Worm (Caenorhabditis elegans) whole organism, L1 larva: ENCODE results near the gene Y54G2A.41.

Experiments used
- C04F5.9 ChIP-seq: sonication (generic microtip); optimal IDR thresholded peaks from 2 replicates; lab custom pipeline; 2016; ENCODE audit warnings: missing genetic modification characterization, missing compliant biosample characterization
- C16A3.4 ChIP-seq: fragments of 150-350 bp; optimal IDR thresholded peaks from 2 replicates; lab custom pipeline; 2014; ENCODE audit warnings: missing biosample characterization, missing genetic modification characterization
- F16B12.6 ChIP-seq: fragments of 150-350 bp; optimal IDR thresholded peaks from 2 replicates; lab custom pipeline; 2014; ENCODE audit warnings: missing biosample characterization, missing genetic modification characterization
- ceh-63 ChIP-seq: fragments of 200-800 bp; sonication (Bioruptor generic); optimal IDR thresholded peaks from 2 replicates; lab custom pipeline; 2018; ENCODE audit warnings: mild to moderate bottlenecking, missing genetic modification characterization, missing compliant biosample characterization
- ceh-8 ChIP-seq: fragments of 200-800 bp; sonication (Bioruptor generic); optimal IDR thresholded peaks from 2 replicates; lab custom pipeline; 2018; ENCODE audit warnings: mild to moderate bottlenecking, missing genetic modification characterization, moderate library complexity, missing compliant biosample characterization
- ceh-82 ChIP-seq, 3 experiments: fragments of 150-350 bp in 1 of 3; sonication (generic microtip) in 2 of 3; optimal IDR thresholded peaks; 2 replicates each; lab custom pipeline; 2014 to 2017; ENCODE audit warnings: missing biosample characterization in 3 of 3, missing genetic modification characterization in 3 of 3
- ces-1 ChIP-seq: fragments of 150-350 bp; optimal IDR thresholded peaks from 2 replicates; lab custom pipeline; 2014; ENCODE audit warnings: missing biosample characterization, missing genetic modification reagents, missing genetic modification characterization
- dpl-1 ChIP-seq, 3 experiments: fragments of 150-350 bp in 2 of 3; sonication (generic microtip) in 1 of 3; optimal IDR thresholded peaks; 2 replicates each; lab custom pipeline; 2014 to 2017; ENCODE audit warnings: missing biosample characterization in 3 of 3, missing genetic modification characterization in 3 of 3, missing genetic modification reagents in 3 of 3
- efl-1 ChIP-seq, 4 experiments: fragments of 150-350 bp; optimal IDR thresholded peaks in 3 of 4; peaks in 1 of 4; 1 replicate in 1 of 4; 2 replicates in 3 of 4; lab custom pipeline; 2014; ENCODE audit warnings: missing biosample characterization in 2 of 4, missing genetic modification characterization in 2 of 4, missing genetic modification reagents in 2 of 4
- efl-3 ChIP-seq: fragments of 200-800 bp; sonication (Bioruptor generic); optimal IDR thresholded peaks from 2 replicates; lab custom pipeline; 2018; ENCODE audit warnings: mild to moderate bottlenecking, missing genetic modification characterization, missing compliant biosample characterization
- egl-27 ChIP-seq, 2 experiments: fragments of 150-350 bp in 1 of 2; sonication (generic microtip); optimal IDR thresholded peaks; 3 replicates each; lab custom pipeline; 2017 to 2018; ENCODE audit warnings: missing biosample characterization in 2 of 2, missing genetic modification characterization in 2 of 2, missing genetic modification reagents in 2 of 2
- elt-2 ChIP-seq: sonication (generic microtip); optimal IDR thresholded peaks from 2 replicates; lab custom pipeline; 2016; ENCODE audit warnings: missing genetic modification characterization, mild to moderate bottlenecking, inconsistent platforms, missing compliant biosample characterization, missing genetic modification reagents
- elt-3 ChIP-seq, 6 experiments: fragments of 150-350 bp in 1 of 6; sonication (generic microtip); optimal IDR thresholded peaks; 2 replicates each; lab custom pipeline; 2017 to 2018; ENCODE audit warnings: missing biosample characterization in 6 of 6, missing genetic modification characterization in 6 of 6, inconsistent platforms in 1 of 6
- fkh-4 ChIP-seq: sonication (generic microtip); optimal IDR thresholded peaks from 2 replicates; lab custom pipeline; 2016; ENCODE audit warnings: missing compliant biosample characterization, missing genetic modification characterization, borderline replicate concordance
- fkh-8 ChIP-seq: sonication (generic microtip); optimal IDR thresholded peaks from 2 replicates; lab custom pipeline; 2016; ENCODE audit warnings: mild to moderate bottlenecking, missing genetic modification characterization, missing compliant biosample characterization
- fos-1 ChIP-seq: fragments of 150-350 bp; optimal IDR thresholded peaks from 2 replicates; lab custom pipeline; 2014; ENCODE audit warnings: missing biosample characterization, missing genetic modification characterization
- hpl-2 ChIP-seq: fragments of 150-350 bp; optimal IDR thresholded peaks from 2 replicates; lab custom pipeline; 2014; ENCODE audit warnings: missing biosample characterization, missing genetic modification reagents, missing genetic modification characterization
- irx-1 ChIP-seq: sonication (generic microtip); optimal IDR thresholded peaks from 2 replicates; lab custom pipeline; 2016; ENCODE audit warnings: missing genetic modification characterization, missing compliant biosample characterization
- isw-1 ChIP-seq: fragments of 200-800 bp; sonication (Bioruptor generic); IDR thresholded peaks from 2 replicates; pipeline ENCODE4 v1.3.6; 2022; ENCODE audit warnings: missing genetic modification characterization, missing compliant biosample characterization
- jun-1 ChIP-seq: fragments of 150-350 bp; optimal IDR thresholded peaks from 2 replicates; lab custom pipeline; 2014; ENCODE audit warnings: missing biosample characterization, missing genetic modification reagents, missing genetic modification characterization
- lin-14 ChIP-seq: fragments of 200-800 bp; sonication (Bioruptor generic); optimal IDR thresholded peaks from 2 replicates; lab custom pipeline; 2018; ENCODE audit warnings: mild to moderate bottlenecking, missing genetic modification characterization, moderate library complexity, missing compliant biosample characterization
- lin-15B ChIP-seq: fragments of 150-350 bp; sonication (generic microtip); optimal IDR thresholded peaks from 3 replicates; lab custom pipeline; 2014; ENCODE audit warnings: missing biosample characterization, missing genetic modification characterization
- lin-39 ChIP-seq: fragments of 150-350 bp; optimal IDR thresholded peaks from 2 replicates; lab custom pipeline; 2014; ENCODE audit warnings: missing biosample characterization, missing genetic modification reagents, missing genetic modification characterization
- lir-3 ChIP-seq: sonication (generic microtip); optimal IDR thresholded peaks from 2 replicates; lab custom pipeline; 2016; ENCODE audit warnings: mild to moderate bottlenecking, missing genetic modification characterization, moderate library complexity, missing compliant biosample characterization; ENCODE audit not compliant: poor library complexity
- mab-9 ChIP-seq: fragments of 200-800 bp; sonication (Bioruptor generic); IDR thresholded peaks from 2 replicates; pipeline ENCODE4 v1.3.6; 2022; ENCODE audit warnings: missing genetic modification reagents, missing genetic modification characterization, missing compliant biosample characterization
- mdl-1 ChIP-seq, 2 experiments: fragments of 150-350 bp; optimal IDR thresholded peaks; 2 replicates each; lab custom pipeline; 2014 to 2017; ENCODE audit warnings: missing biosample characterization in 2 of 2, missing genetic modification characterization in 2 of 2, inconsistent platforms in 1 of 2
- nhr-19 ChIP-seq: fragments of 200-800 bp; sonication (Bioruptor generic); conservative IDR thresholded peaks from 2 replicates; pipeline ENCODE4 v1.3.6; 2022; ENCODE audit warnings: missing genetic modification characterization, missing compliant biosample characterization
- nhr-20 ChIP-seq: sonication (generic microtip); optimal IDR thresholded peaks from 2 replicates; lab custom pipeline; 2016; ENCODE audit warnings: mild to moderate bottlenecking, missing genetic modification characterization, missing compliant biosample characterization
- nhr-237 ChIP-seq: fragments of 150-350 bp; optimal IDR thresholded peaks from 2 replicates; lab custom pipeline; 2014; ENCODE audit warnings: missing biosample characterization, missing genetic modification characterization
- nhr-47 ChIP-seq: sonication (generic microtip); optimal IDR thresholded peaks from 2 replicates; lab custom pipeline; 2016; ENCODE audit warnings: mild to moderate bottlenecking, missing genetic modification characterization, moderate library complexity, missing compliant biosample characterization
- nhr-71 ChIP-seq: sonication (generic microtip); optimal IDR thresholded peaks from 2 replicates; lab custom pipeline; 2016; ENCODE audit warnings: mild to moderate bottlenecking, missing genetic modification characterization, moderate library complexity, missing compliant biosample characterization
- nhr-76 ChIP-seq: sonication (generic microtip); optimal IDR thresholded peaks from 2 replicates; lab custom pipeline; 2017; ENCODE audit warnings: missing biosample characterization, missing genetic modification characterization
- nhr-77 ChIP-seq: fragments of 150-350 bp; optimal IDR thresholded peaks from 2 replicates; lab custom pipeline; 2014; ENCODE audit warnings: missing biosample characterization, missing genetic modification characterization
- pag-3 ChIP-seq: sonication (generic microtip); optimal IDR thresholded peaks from 2 replicates; lab custom pipeline; 2017; ENCODE audit warnings: missing genetic modification characterization, mild to moderate bottlenecking, missing compliant biosample characterization, antibody characterized with exemption, borderline replicate concordance; ENCODE audit not compliant: insufficient read depth
- pax-3 ChIP-seq: fragments of 200-800 bp; sonication (Bioruptor generic); optimal IDR thresholded peaks from 2 replicates; lab custom pipeline; 2018; ENCODE audit warnings: mild to moderate bottlenecking, missing genetic modification characterization, moderate library complexity, missing compliant biosample characterization
- pqm-1 ChIP-seq: sonication (generic microtip); optimal IDR thresholded peaks from 3 replicates; lab custom pipeline; 2017; ENCODE audit warnings: missing biosample characterization, missing genetic modification characterization
- rnt-1 ChIP-seq: sonication (generic microtip); optimal IDR thresholded peaks from 2 replicates; lab custom pipeline; 2016; ENCODE audit warnings: mild to moderate bottlenecking, missing genetic modification characterization, moderate library complexity, missing compliant biosample characterization
- skn-1 ChIP-seq: fragments of 150-350 bp; optimal IDR thresholded peaks from 2 replicates; lab custom pipeline; 2014; ENCODE audit warnings: missing biosample characterization, missing genetic modification characterization
- snpc-4 ChIP-seq: fragments of 150-350 bp; optimal IDR thresholded peaks from 2 replicates; lab custom pipeline; 2014; ENCODE audit warnings: missing biosample characterization, missing genetic modification characterization
- sptf-1 ChIP-seq: fragments of 150-350 bp; optimal IDR thresholded peaks from 2 replicates; lab custom pipeline; 2014; ENCODE audit warnings: missing biosample characterization, missing genetic modification characterization
- sup-37 ChIP-seq: fragments of 200-800 bp; sonication (Bioruptor generic); optimal IDR thresholded peaks from 2 replicates; lab custom pipeline; 2018; ENCODE audit warnings: mild to moderate bottlenecking, missing genetic modification characterization, missing compliant biosample characterization
- swsn-7 ChIP-seq: sonication (generic microtip); optimal IDR thresholded peaks from 2 replicates; lab custom pipeline; 2016; ENCODE audit warnings: missing genetic modification characterization, missing compliant biosample characterization
- tbx-2 ChIP-seq: sonication (generic microtip); optimal IDR thresholded peaks from 2 replicates; lab custom pipeline; 2016; ENCODE audit warnings: missing genetic modification characterization, missing compliant biosample characterization
- unc-130 ChIP-seq: fragments of 150-350 bp; optimal IDR thresholded peaks from 2 replicates; lab custom pipeline; 2017; ENCODE audit warnings: missing biosample characterization, missing genetic modification characterization, inconsistent platforms
- unc-30 ChIP-seq: sonication (generic microtip); optimal IDR thresholded peaks from 2 replicates; lab custom pipeline; 2017; ENCODE audit warnings: missing biosample characterization, missing genetic modification characterization
- unc-62 ChIP-seq: fragments of 150-350 bp; optimal IDR thresholded peaks from 2 replicates; lab custom pipeline; 2014; ENCODE audit warnings: missing biosample characterization, missing genetic modification reagents, missing genetic modification characterization
- unc-98 ChIP-seq: fragments of 200-800 bp; sonication (Bioruptor generic); IDR thresholded peaks from 2 replicates; pipeline ENCODE4 v1.3.6; 2022; ENCODE audit warnings: missing genetic modification characterization, missing compliant biosample characterization
- vab-15 ChIP-seq: sonication (generic microtip); optimal IDR thresholded peaks from 2 replicates; lab custom pipeline; 2017; ENCODE audit warnings: missing genotype, mild to moderate bottlenecking, missing genetic modification characterization, missing compliant biosample characterization
- xbp-1 ChIP-seq: sonication (generic microtip); optimal IDR thresholded peaks from 2 replicates; lab custom pipeline; 2016; ENCODE audit warnings: missing genetic modification characterization, missing compliant biosample characterization
- ztf-4 ChIP-seq: fragments of 150-350 bp; optimal IDR thresholded peaks from 2 replicates; lab custom pipeline; 2014; ENCODE audit warnings: missing biosample characterization, missing genetic modification characterization

The Y54G2A.41 gene

ce11 chrIV:2773382-2773979 is 21.8 kb downstream of the Y54G2A.41 start (continued):
- no peak for TF ChIP-seq pqm-1
- TF ChIP-seq ceh-82 (tag; optimal IDR thresholded peaks at IDR 0.05; lab: Kevin White, UChicago), result no peak
- peak in 2 of 6 experiments; percentile 23 to 64 for TF ChIP-seq elt-3 (tag; optimal IDR thresholded peaks at IDR 0.05; lab: Kevin White, UChicago)
- TF ChIP-seq skn-1 (tag; lab: Kevin White, UChicago), result no peak
- TF ChIP-seq unc-130 (tag; lab: Kevin White, UChicago), result no peak
- TF ChIP-seq mdl-1 (tag; optimal IDR thresholded peaks at IDR 0.05; lab: Kevin White, UChicago), result peak in 1 of 2 experiments; percentile 25
- no peak for TF ChIP-seq nhr-77 (tag; lab: Kevin White, UChicago)
- no peak for TF ChIP-seq elt-2
- TF ChIP-seq fos-1 (tag; lab: Kevin White, UChicago), result no peak
- no peak for TF ChIP-seq mab-9 (GFP tag; lab: Robert Waterston, UW)
- TF ChIP-seq lin-39, result no peak
- peak; percentile 57 for TF ChIP-seq nhr-20 (tag; lab: Kevin White, UChicago)
- TF ChIP-seq sptf-1, result no peak
- TF ChIP-seq unc-62 (GFP tag; lab: Kevin White, UChicago), result no peak
- TF ChIP-seq unc-98 (GFP tag; lab: Robert Waterston, UW), result no peak
- no peak for TF ChIP-seq irx-1
- TF ChIP-seq fkh-4, result no peak
- TF ChIP-seq nhr-76 (tag; lab: Kevin White, UChicago), result no peak
- TF ChIP-seq lin-14, result peak; percentile 72
- peak; percentile 14 for TF ChIP-seq pag-3
- peak; percentile 30 for TF ChIP-seq tbx-2 (tag; lab: Kevin White, UChicago)
- no peak for TF ChIP-seq xbp-1 (tag; lab: Kevin White, UChicago)
- TF ChIP-seq ceh-63 (GFP tag; lab: Kevin White, UChicago), result no peak

ce11 chrIV:2774500-2774899 is 22.8 kb downstream of the Y54G2A.41 start:
- TF ChIP-seq fkh-8 (tag; lab: Kevin White, UChicago) (peak; percentile 10), fos-1 (tag; lab: Kevin White, UChicago) (peak; percentile 72), unc-30 (no peak), F16B12.6 (tag; lab: Kevin White, UChicago) (no peak), jun-1 (tag; lab: Kevin White, UChicago) (peak; percentile 76), snpc-4 (tag; lab: Kevin White, UChicago) (peak; percentile 9), isw-1 (GFP tag; lab: Robert Waterston, UW) (peak; percentile 55), lir-3 (tag; lab: Kevin White, UChicago) (peak; percentile 62), swsn-7 (tag; lab: Kevin White, UChicago) (peak; percentile 84), pag-3 (peak; percentile 96), C04F5.9 (tag; lab: Kevin White, UChicago) (peak; percentile 43), vab-15 (tag; lab: Kevin White, UChicago) (no peak), nhr-71 (peak; percentile 95), pax-3 (tag; lab: Kevin White, UChicago) (peak; percentile 51), ceh-8 (peak; percentile 48), C16A3.4 (tag; lab: Kevin White, UChicago) (peak; percentile 76), dpl-1 (GFP tag; optimal IDR thresholded peaks at IDR 0.05; lab: Kevin White, UChicago) (peak; percentile 49 to 68 (median 67)), ceh-63 (GFP tag; lab: Kevin White, UChicago) (no peak), xbp-1 (tag; lab: Kevin White, UChicago) (peak; percentile 63), rnt-1 (tag; lab: Kevin White, UChicago) (peak; percentile 90), ztf-4 (tag; lab: Kevin White, UChicago) (peak; percentile 70), efl-1 (optimal IDR thresholded peaks at IDR 0.05; lab: Kevin White, UChicago) (peak; percentile 69 to 71), efl-1 (GFP tag; optimal IDR thresholded peaks at IDR 0.05 in 1 of 2; lab: Kevin White, UChicago) (peak; percentile 62 to 96), tbx-2 (tag; lab: Kevin White, UChicago) (peak; percentile 88), nhr-47 (tag; lab: Kevin White, UChicago) (peak; percentile 81), hpl-2 (GFP tag; lab: Kevin White, UChicago) (peak; percentile 65), sup-37 (GFP tag; lab: Kevin White, UChicago) (peak; percentile 45), nhr-19 (peak; percentile 92), efl-3 (GFP tag; lab: Kevin White, UChicago) (no peak), skn-1 (tag; lab: Kevin White, UChicago) (peak; percentile 91), ces-1 (GFP tag; lab: Kevin White, UChicago) (no peak), lin-15B (tag; lab: Kevin White, UChicago) (no peak), egl-27 (tag; optimal IDR thresholded peaks at IDR 0.05; lab: Kevin White, UChicago) (no peak), nhr-237 (tag; lab: Kevin White, UChicago) (peak; percentile 70)
